Worm (Caenorhabditis elegans) whole organism, midembryonic: ENCODE results near the gene T16A1.5.
"Not testable (repeated sequence)": the region's sequence is repeated elsewhere in the genome, so short reads cannot be mapped to it uniquely, and the experiment has no call there.

ENCODE experiments used
- T22C8.4 ChIP-seq: fragments of 200-800 bp; sonication (Bioruptor generic); IDR thresholded peaks from 2 replicates; pipeline ENCODE4 v1.3.6; 2022; ENCODE audit warnings: missing genetic modification characterization, missing compliant biosample characterization
- cog-1 ChIP-seq: sonication (generic microtip); optimal IDR thresholded peaks from 2 replicates; lab custom pipeline; 2016; ENCODE audit warnings: missing genetic modification characterization, missing compliant biosample characterization
- flt-1 ChIP-seq: fragments of 200-800 bp; sonication (Bioruptor generic); IDR thresholded peaks from 2 replicates; pipeline ENCODE4 v1.3.6; 2022; ENCODE audit warnings: missing genetic modification characterization, missing compliant biosample characterization
- klf-2 ChIP-seq: fragments of 200-800 bp; sonication (Bioruptor generic); conservative IDR thresholded peaks from 2 replicates; pipeline ENCODE4 v1.3.6; 2022; ENCODE audit warnings: missing genetic modification reagents, missing genetic modification characterization, missing compliant biosample characterization
- med-1 ChIP-seq: sonication (generic microtip); optimal IDR thresholded peaks from 2 replicates; lab custom pipeline; 2017; ENCODE audit warnings: missing genetic modification characterization, mild to moderate bottlenecking, missing compliant biosample characterization, antibody characterized with exemption, missing genetic modification reagents; ENCODE audit not compliant: insufficient read depth
- ref-1 ChIP-seq: fragments of 200-800 bp; sonication (Bioruptor generic); conservative IDR thresholded peaks from 2 replicates; pipeline ENCODE4 v1.3.6; 2022; ENCODE audit warnings: missing genetic modification reagents, missing genetic modification characterization, missing compliant biosample characterization
- tab-1 ChIP-seq: fragments of 200-800 bp; sonication (Bioruptor generic); IDR thresholded peaks from 2 replicates; pipeline ENCODE4 v1.3.6; 2022; ENCODE audit warnings: missing genetic modification characterization, missing compliant biosample characterization
- ztf-23 ChIP-seq: fragments of 200-800 bp; sonication (Bioruptor generic); IDR thresholded peaks from 2 replicates; pipeline ENCODE4 v1.3.6; 2022; ENCODE audit warnings: missing genetic modification reagents, missing genetic modification characterization, missing compliant biosample characterization
- ztf-29 ChIP-seq: fragments of 200-800 bp; sonication (Bioruptor generic); IDR thresholded peaks from 2 replicates; pipeline ENCODE4 v1.3.6; 2022; ENCODE audit warnings: missing genetic modification reagents, missing genetic modification characterization, missing compliant biosample characterization

Gene T16A1.5

DNA sequence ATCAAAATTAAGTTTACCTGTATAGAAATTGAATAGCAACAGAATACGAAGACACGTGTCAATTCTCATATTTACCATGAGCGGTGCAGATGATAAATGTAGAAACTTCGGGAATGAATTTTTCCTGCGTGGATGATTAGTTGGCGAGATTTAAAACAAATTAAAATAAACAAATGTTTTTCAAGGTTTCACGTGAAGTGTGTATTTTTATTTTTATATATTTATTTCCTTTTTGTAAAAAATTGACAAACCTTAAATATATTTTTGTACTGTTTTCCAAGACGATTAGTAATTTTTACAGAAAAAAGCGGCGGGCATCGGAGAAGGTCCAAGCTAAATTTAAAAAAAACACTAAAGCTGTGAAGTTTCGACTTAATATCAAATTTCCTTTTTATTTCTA, 8.1 kb downstream of the T16A1.5 start, which contains the start of gene F07E5.8:
Gene F07E5.8, minus strand, starts transcription at position 101 of the 400 bp plus-strand sequence.
- TF ChIP-seq T22C8.4 (GFP tag; lab: Robert Waterston, UW) (no peak), ref-1 (no peak), cog-1 (tag; lab: Kevin White, UChicago) (no peak), flt-1 (GFP tag; lab: Robert Waterston, UW) (no peak), klf-2 (GFP tag; lab: Robert Waterston, UW) (no peak), med-1 (GFP tag; lab: Kevin White, UChicago) (no peak), ztf-29 (GFP tag; lab: Robert Waterston, UW) (no peak), ztf-23 (GFP tag; lab: Robert Waterston, UW) (no peak), tab-1 (GFP tag; lab: Robert Waterston, UW) (no peak)

DNA sequence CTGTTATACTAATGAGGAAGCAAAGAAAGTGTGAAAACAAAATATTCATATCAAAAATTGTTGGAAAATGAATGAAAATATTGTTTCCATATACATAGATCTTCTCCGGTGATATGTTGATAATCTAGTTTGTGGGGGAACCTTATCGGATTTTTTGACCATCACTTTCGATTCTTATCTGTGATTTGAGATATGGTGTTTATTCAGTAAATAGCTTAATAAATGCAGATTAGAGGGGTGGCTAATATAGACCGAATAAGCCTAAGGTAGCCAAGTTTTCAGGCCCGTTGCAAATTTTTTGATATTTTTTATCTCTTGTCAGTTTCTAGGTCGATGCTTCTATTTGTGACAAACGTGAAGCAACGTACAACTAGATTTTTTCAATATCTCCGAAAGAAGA, 12.2 kb downstream of the T16A1.5 start, which contains the start of gene F07E5.7:
Gene F07E5.7, minus strand, starts transcription at position 101 of the 400 bp plus-strand sequence.
- TF ChIP-seq ztf-23 (GFP tag; lab: Robert Waterston, UW) = no peak

DNA sequence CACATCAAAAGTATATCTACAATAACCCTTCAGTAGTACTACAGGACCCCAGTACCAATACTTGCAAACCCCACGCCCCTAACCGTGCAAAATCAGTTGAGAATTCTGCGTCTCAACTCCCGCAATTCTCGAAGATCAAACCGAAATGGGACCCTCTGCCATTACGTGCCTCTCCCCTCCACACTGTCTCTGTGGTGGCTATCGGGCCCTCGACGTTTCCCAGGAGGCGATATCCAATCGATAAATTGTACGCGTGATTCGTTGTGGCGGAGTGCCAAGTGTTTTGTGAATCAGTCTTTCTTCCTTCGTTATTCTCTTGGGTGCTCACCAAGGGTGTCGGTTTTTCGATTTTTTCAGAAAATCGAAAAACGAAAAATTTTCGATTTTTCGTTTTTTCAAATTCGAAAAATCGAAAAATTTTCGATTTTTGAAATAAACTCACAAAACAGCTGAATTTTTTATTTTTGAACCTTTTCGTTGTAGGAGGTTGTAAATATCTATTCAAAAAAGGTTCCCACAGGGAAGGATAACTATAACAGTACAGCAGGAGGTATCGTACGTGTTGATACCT, 16.1 kb downstream of the T16A1.5 start, which contains the start of gene F07E5.12:
Gene F07E5.12, plus strand, starts transcription at position 521 of the 571 bp plus-strand sequence.
- TF ChIP-seq tab-1 (GFP tag; lab: Robert Waterston, UW); klf-2 (GFP tag; lab: Robert Waterston, UW); cog-1 (tag; lab: Kevin White, UChicago): not testable (repeated sequence)

DNA sequence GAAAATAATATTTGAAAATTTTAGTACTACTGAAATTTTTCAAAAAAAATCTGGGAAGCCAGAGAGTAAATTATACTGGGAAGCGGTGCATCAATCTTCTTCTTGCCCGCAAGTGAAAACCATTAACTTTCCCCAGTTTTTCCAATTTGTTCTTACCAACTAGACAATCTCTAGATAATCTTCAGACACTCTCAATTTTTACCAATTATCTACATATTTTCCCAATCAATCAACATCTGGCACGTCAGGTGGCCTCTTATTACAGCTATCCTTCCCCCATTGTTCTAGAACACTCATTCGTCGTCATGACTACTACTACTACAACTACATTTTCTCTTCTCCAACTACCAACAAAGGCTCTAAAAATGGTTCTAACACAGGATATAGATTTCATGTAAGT, 19.1 kb downstream of the T16A1.5 start, which contains the start of gene fbxb-6:
Gene fbxb-6, plus strand, starts transcription at position 301 of the 400 bp plus-strand sequence.
- no peak for TF ChIP-seq ztf-23 (GFP tag; lab: Robert Waterston, UW)

DNA sequence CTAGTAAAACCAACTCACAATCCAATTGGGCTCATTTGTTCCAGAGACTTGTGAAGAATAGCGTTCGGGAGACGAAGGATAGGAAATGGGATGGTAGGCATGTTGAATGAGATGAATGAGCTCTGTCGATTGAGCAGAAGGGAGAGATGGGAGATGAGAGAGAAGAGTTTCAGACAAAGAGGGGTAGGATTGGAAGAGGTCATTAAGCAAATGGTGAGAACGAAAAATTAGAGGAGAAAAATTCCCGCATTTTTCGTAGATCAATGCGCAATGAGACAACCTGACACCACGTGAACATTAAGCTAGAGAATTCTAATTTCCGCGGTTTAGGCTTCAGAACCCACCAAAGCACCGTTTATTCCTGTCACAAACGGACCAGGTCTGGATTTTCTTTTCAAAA, 19.6 kb downstream of the T16A1.5 start, which contains the start of gene F07E5.13:
Gene F07E5.13, minus strand, starts transcription at position 101 of the 400 bp plus-strand sequence.
- TF ChIP-seq flt-1 (GFP tag; lab: Robert Waterston, UW) = no peak
- no peak for TF ChIP-seq tab-1 (GFP tag; lab: Robert Waterston, UW)
- no peak for TF ChIP-seq T22C8.4 (GFP tag; lab: Robert Waterston, UW)
- no peak for TF ChIP-seq klf-2 (GFP tag; lab: Robert Waterston, UW)
- TF ChIP-seq cog-1 (tag; lab: Kevin White, UChicago) = no peak

DNA sequence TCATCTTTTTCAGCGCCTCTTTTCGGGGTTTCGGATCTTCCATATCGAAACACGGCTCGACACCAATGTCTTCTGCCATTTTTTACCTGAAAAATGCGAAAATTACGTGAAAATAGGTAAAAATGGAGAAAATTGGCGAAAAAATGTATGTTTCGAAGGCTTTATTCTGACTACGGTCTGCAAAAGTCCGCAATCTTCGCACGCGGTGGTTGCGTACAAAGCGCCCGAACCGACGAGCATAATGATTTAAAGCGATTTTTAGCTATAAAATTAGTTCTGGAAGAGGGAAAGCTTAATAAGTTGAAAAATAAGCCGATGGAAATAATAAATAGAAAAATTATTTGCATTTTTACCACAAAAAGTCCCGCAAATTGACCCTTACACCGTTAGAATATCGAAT, 24.6 kb downstream of the T16A1.5 start, which contains the start of gene F07E5.5:
Gene F07E5.5, minus strand, starts transcription at position 86 of the 400 bp plus-strand sequence.
- TF ChIP-seq klf-2 (GFP tag; lab: Robert Waterston, UW) (no peak), cog-1 (tag; lab: Kevin White, UChicago) (no peak), ref-1 (no peak), flt-1 (GFP tag; lab: Robert Waterston, UW) (no peak), T22C8.4 (GFP tag; lab: Robert Waterston, UW) (no peak), ztf-29 (GFP tag; lab: Robert Waterston, UW) (no peak), ztf-23 (GFP tag; lab: Robert Waterston, UW) (no peak), tab-1 (GFP tag; lab: Robert Waterston, UW) (no peak), med-1 (GFP tag; lab: Kevin White, UChicago) (no peak)

DNA sequence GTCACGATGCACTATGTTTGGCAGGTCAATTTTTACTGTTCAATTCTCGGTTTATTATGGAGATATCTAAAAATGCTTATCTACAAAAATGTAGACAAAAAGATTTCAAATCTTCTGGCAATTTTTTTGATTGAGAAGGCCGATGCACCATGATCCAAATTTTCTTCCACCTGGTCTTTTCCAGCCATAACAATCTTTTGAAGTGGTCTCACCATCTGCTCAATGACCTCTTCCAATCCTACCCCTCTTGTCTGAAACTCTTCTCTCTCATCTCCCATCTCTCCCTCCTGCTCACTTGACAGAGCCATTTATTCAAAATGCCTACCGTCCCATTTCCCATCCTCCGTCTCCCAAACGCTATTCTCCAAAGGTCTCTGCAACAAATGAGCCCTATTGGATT, 32.3 kb downstream of the T16A1.5 start, which contains the start of gene fbxb-35:
Gene fbxb-35, plus strand, starts transcription at position 301 of the 400 bp plus-strand sequence.
- TF ChIP-seq ref-1 = no peak
- no peak for TF ChIP-seq med-1 (GFP tag; lab: Kevin White, UChicago)
- no peak for TF ChIP-seq ztf-23 (GFP tag; lab: Robert Waterston, UW)
- TF ChIP-seq tab-1 (GFP tag; lab: Robert Waterston, UW) = no peak
- TF ChIP-seq flt-1 (GFP tag; lab: Robert Waterston, UW) = no peak
- no peak for TF ChIP-seq T22C8.4 (GFP tag; lab: Robert Waterston, UW)
- no peak for TF ChIP-seq ztf-29 (GFP tag; lab: Robert Waterston, UW)
- no peak for TF ChIP-seq klf-2 (GFP tag; lab: Robert Waterston, UW)
- TF ChIP-seq cog-1 (tag; lab: Kevin White, UChicago) = no peak

DNA sequence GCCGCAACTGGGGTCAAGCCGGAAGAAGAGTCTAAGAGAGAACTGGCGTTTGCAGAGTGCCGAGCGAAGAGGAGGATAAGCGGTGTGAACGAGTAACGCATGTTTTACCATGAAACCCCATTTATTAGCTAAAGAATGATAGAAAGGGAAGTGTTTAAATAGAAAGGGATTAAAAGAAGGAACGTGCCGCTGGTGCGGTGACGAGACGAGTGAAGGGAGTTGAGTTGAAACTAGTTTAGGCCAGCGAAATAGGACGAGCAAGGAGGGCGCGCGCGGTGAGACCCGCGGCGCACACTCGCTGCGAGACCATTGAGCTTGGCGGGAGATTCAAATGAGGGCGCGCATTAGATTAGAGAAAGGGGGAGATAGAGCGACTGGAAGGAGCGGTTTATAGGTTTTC, 37.1 kb downstream of the T16A1.5 start, which contains the start of gene math-1:
Gene math-1, minus strand, starts transcription at position 101 of the 400 bp plus-strand sequence.
- not testable (repeated sequence) for TF ChIP-seq T22C8.4 (GFP tag; lab: Robert Waterston, UW); cog-1 (tag; lab: Kevin White, UChicago); tab-1 (GFP tag; lab: Robert Waterston, UW)

DNA sequence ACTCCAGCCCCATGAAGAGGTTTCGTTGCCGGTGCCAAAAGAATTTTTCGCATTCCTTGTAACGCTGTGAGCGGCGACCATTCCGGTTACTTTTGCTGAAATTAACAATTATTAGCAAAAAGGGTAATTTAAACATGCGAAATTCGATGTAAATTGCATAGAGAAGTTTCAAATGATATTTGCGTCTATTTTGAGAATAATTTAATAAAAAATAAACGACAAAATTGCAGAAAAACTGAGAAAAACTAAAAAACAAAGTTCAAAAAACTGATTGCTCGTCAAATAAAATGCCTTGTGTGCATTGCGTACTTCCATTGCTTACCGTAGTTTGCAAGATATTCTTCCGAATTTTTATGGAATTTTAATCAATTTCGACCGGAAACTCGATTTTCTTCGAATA, 38.1 kb downstream of the T16A1.5 start, which contains the start of gene bath-24:
Gene bath-24, minus strand, starts transcription at position 101 of the 400 bp plus-strand sequence.
- TF ChIP-seq cog-1 (tag; lab: Kevin White, UChicago) = no peak

DNA sequence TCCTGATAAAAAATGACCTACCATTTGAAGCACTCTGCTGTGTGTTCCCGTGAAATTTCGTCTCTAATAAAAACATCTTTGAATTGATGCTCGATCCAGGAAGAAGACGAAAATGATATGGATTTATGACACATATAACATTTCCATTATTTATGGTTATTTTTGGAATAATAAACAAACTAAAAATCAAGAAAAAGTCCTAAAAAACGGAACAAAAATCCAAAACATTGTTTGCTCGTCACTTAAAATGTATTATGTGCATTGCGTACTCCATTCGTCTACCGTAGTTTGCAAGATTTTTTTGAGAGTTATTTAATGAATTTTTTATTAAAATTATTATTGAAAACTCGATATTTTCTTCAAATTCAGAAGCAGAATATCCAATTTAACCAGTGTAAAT, 41.2 kb downstream of the T16A1.5 start, which contains the start of gene bath-20:
Gene bath-20, minus strand, starts transcription at position 101 of the 400 bp plus-strand sequence.
- TF ChIP-seq med-1 (GFP tag; lab: Kevin White, UChicago) (no peak), T22C8.4 (GFP tag; lab: Robert Waterston, UW) (no peak), ztf-23 (GFP tag; lab: Robert Waterston, UW) (no peak), tab-1 (GFP tag; lab: Robert Waterston, UW) (no peak), ref-1 (no peak), cog-1 (tag; lab: Kevin White, UChicago) (no peak), klf-2 (GFP tag; lab: Robert Waterston, UW) (no peak)
